Fruit fly (Drosophila melanogaster) whole organism, embryonic: Measurements from ENCODE around the gene CG12010.
A peak's percentile ranks its signal among the peaks of the same experiment; 100 is the strongest.

Experiments
- ATbp ChIP-seq: fragments of 200-800 bp; sonication (Bioruptor generic); optimal IDR thresholded peaks from 2 replicates; lab custom pipeline; 2017; ENCODE audit warnings: missing biosample characterization, mild to moderate bottlenecking, missing genetic modification characterization, missing genetic modification reagents
- Aef1 ChIP-seq: fragments of 200-800 bp; sonication (Bioruptor generic); IDR thresholded peaks from 3 replicates; pipeline ENCODE4 v1.3.6; 2022; ENCODE audit warnings: missing biosample characterization, missing genetic modification characterization
- CG11247 ChIP-seq: fragments of 200-800 bp; sonication (Bioruptor generic); IDR thresholded peaks from 2 replicates; pipeline ENCODE4 v1.3.6; 2022; ENCODE audit warnings: missing biosample characterization, missing genetic modification characterization
- CG13624 ChIP-seq: fragments of 200-800 bp; sonication (Bioruptor generic); optimal IDR thresholded peaks from 2 replicates; lab custom pipeline; 2016; ENCODE audit warnings: missing biosample characterization, missing genetic modification characterization
- CG16813 ChIP-seq: fragments of 200-800 bp; sonication (Bioruptor generic); IDR thresholded peaks from 3 replicates; pipeline ENCODE4 v1.3.6; 2022; ENCODE audit warnings: missing biosample characterization, missing genetic modification characterization; ENCODE audit not compliant: partially characterized antibody
- CG17829 ChIP-seq: fragments of 200-800 bp; optimal IDR thresholded peaks from 2 replicates; lab custom pipeline; 2019; ENCODE audit warnings: missing biosample characterization, mild to moderate bottlenecking, missing genetic modification characterization, moderate library complexity
- CG31365 ChIP-seq: fragments of 200-800 bp; sonication (Bioruptor generic); optimal IDR thresholded peaks from 2 replicates; lab custom pipeline; 2018; ENCODE audit warnings: missing biosample characterization, mild to moderate bottlenecking, missing genetic modification characterization
- CG3163 ChIP-seq: fragments of 200-800 bp; sonication (Bioruptor generic); optimal IDR thresholded peaks from 3 replicates; lab custom pipeline; 2016; ENCODE audit warnings: missing biosample characterization, missing genetic modification characterization
- CG33213 ChIP-seq: fragments of 200-800 bp; sonication (Bioruptor generic); optimal IDR thresholded peaks from 3 replicates; lab custom pipeline; 2016; ENCODE audit warnings: missing biosample characterization, missing genetic modification characterization
- CG5245 ChIP-seq: fragments of 200-800 bp; sonication (Bioruptor generic); optimal IDR thresholded peaks from 3 replicates; lab custom pipeline; 2016; ENCODE audit warnings: missing biosample characterization, missing genetic modification characterization
- CG6175 ChIP-seq: fragments of 200-800 bp; sonication (Bioruptor generic); IDR thresholded peaks from 3 replicates; pipeline ENCODE4 v1.3.6; 2022; ENCODE audit warnings: missing biosample characterization, missing genetic modification characterization
- CG6689 ChIP-seq: fragments of 200-800 bp; sonication (Bioruptor generic); IDR thresholded peaks from 2 replicates; pipeline ENCODE4 v1.3.6; 2022; ENCODE audit warnings: missing biosample characterization, missing genetic modification characterization
- CG6791 ChIP-seq: fragments of 200-800 bp; sonication (Bioruptor generic); IDR thresholded peaks from 3 replicates; pipeline ENCODE4 v1.3.6; 2022; ENCODE audit warnings: missing biosample characterization, missing genetic modification characterization; ENCODE audit not compliant: partially characterized antibody
- CG9437 ChIP-seq: fragments of 200-800 bp; sonication (Bioruptor generic); optimal IDR thresholded peaks from 2 replicates; lab custom pipeline; 2018; ENCODE audit warnings: missing biosample characterization, mild to moderate bottlenecking, missing genetic modification characterization
- CG9727 ChIP-seq: fragments of 200-800 bp; sonication (Bioruptor generic); optimal IDR thresholded peaks from 3 replicates; lab custom pipeline; 2017; ENCODE audit warnings: missing biosample characterization, mild to moderate bottlenecking, missing genetic modification characterization
- CG9797 ChIP-seq: fragments of 200-800 bp; sonication (Bioruptor generic); optimal IDR thresholded peaks from 3 replicates; lab custom pipeline; 2018; ENCODE audit warnings: missing biosample characterization, mild to moderate bottlenecking, missing genetic modification characterization
- Chrac-16 ChIP-seq: fragments of 200-800 bp; sonication (Bioruptor generic); optimal IDR thresholded peaks from 3 replicates; lab custom pipeline; 2016; ENCODE audit warnings: missing biosample characterization, missing genetic modification characterization
- Dfd ChIP-seq, 2 experiments: fragments of >200 bp; optimal IDR thresholded peaks; 2 replicates each; lab custom pipeline; 2017; ENCODE audit warnings: missing biosample characterization in 2 of 2, missing genetic modification characterization in 2 of 2
- Dip2 ChIP-seq: fragments of 200-800 bp; sonication (Bioruptor generic); IDR thresholded peaks from 2 replicates; pipeline ENCODE4 v1.3.6; 2022; ENCODE audit warnings: missing biosample characterization, missing genetic modification characterization
- Fer3 ChIP-seq: fragments of 200-800 bp; sonication (Bioruptor generic); optimal IDR thresholded peaks from 2 replicates; lab custom pipeline; 2018; ENCODE audit warnings: missing biosample characterization, mild to moderate bottlenecking, missing genetic modification characterization, moderate library complexity
- Gug ChIP-seq: fragments of 200-800 bp; sonication (Bioruptor generic); IDR thresholded peaks from 4 replicates; pipeline ENCODE4 v1.3.6; 2022; ENCODE audit warnings: missing biosample characterization, missing genetic modification characterization
- NFAT ChIP-seq: fragments of 200-800 bp; sonication (Bioruptor generic); IDR thresholded peaks from 2 replicates; pipeline ENCODE4 v1.3.6; 2022; ENCODE audit warnings: missing biosample characterization, missing genetic modification characterization
- Nf-YA ChIP-seq: fragments of 200-800 bp; sonication (Bioruptor generic); IDR thresholded peaks from 2 replicates; pipeline ENCODE4 v1.3.6; 2022; ENCODE audit warnings: missing biosample characterization, missing genetic modification characterization
- Nf-YB ChIP-seq: fragments of 200-800 bp; sonication (Bioruptor generic); optimal IDR thresholded peaks from 3 replicates; lab custom pipeline; 2019; ENCODE audit warnings: missing biosample characterization, mild to moderate bottlenecking, missing genetic modification characterization, moderate library complexity
- Oli ChIP-seq: fragments of 200-800 bp; sonication (Bioruptor generic); optimal IDR thresholded peaks from 2 replicates; lab custom pipeline; 2018; ENCODE audit warnings: missing biosample characterization, mild to moderate bottlenecking, missing genetic modification characterization, moderate library complexity
- PHDP ChIP-seq: fragments of 200-800 bp; sonication (Bioruptor generic); optimal IDR thresholded peaks from 3 replicates; lab custom pipeline; 2018; ENCODE audit warnings: missing biosample characterization, mild to moderate bottlenecking, missing genetic modification characterization, moderate library complexity
- Side ChIP-seq: fragments of 200-800 bp; sonication (Bioruptor generic); optimal IDR thresholded peaks from 2 replicates; lab custom pipeline; 2016; ENCODE audit warnings: missing biosample characterization, missing genetic modification characterization
- Trl ChIP-seq, 3 experiments: fragments of >200 bp in 2 of 3; fragments of 200-800 bp in 1 of 3; sonication (Bioruptor generic) in 1 of 3; optimal IDR thresholded peaks; 2 replicates in 1 of 3; 3 replicates in 2 of 3; lab custom pipeline; 2016 to 2017; ENCODE audit warnings: missing biosample characterization in 1 of 3, missing genetic modification characterization in 1 of 3
- aop ChIP-seq: fragments of 200-800 bp; sonication (Bioruptor generic); IDR thresholded peaks from 2 replicates; pipeline ENCODE4 v1.3.6; 2022; ENCODE audit warnings: missing biosample characterization, missing genetic modification characterization
- ash1 ChIP-seq: fragments of 200-800 bp; sonication (Bioruptor generic); optimal IDR thresholded peaks from 2 replicates; lab custom pipeline; 2018; ENCODE audit warnings: missing biosample characterization, mild to moderate bottlenecking, missing genetic modification characterization
- bab2 ChIP-seq: fragments of 200-800 bp; sonication (Bioruptor generic); optimal IDR thresholded peaks from 2 replicates; lab custom pipeline; 2016; ENCODE audit warnings: missing biosample characterization, missing genetic modification characterization
- chm ChIP-seq: fragments of 200-800 bp; sonication (Bioruptor generic); IDR thresholded peaks from 2 replicates; pipeline ENCODE4 v1.3.6; 2022; ENCODE audit warnings: missing biosample characterization, missing genetic modification characterization
- danr ChIP-seq: fragments of 200-800 bp; sonication (Bioruptor generic); IDR thresholded peaks from 2 replicates; pipeline ENCODE4 v1.3.6; 2022; ENCODE audit warnings: missing biosample characterization, missing genetic modification characterization
- disco-r ChIP-seq: fragments of 200-800 bp; sonication (Bioruptor generic); optimal IDR thresholded peaks from 2 replicates; lab custom pipeline; 2016; ENCODE audit warnings: missing biosample characterization, missing genetic modification characterization
- dm ChIP-seq: fragments of 200-800 bp; sonication (Bioruptor generic); optimal IDR thresholded peaks from 3 replicates; lab custom pipeline; 2016; ENCODE audit warnings: missing biosample characterization, missing genetic modification characterization
- dpn ChIP-seq, 2 experiments: fragments of 200-800 bp; sonication (Bioruptor generic); optimal IDR thresholded peaks; 3 replicates each; lab custom pipeline; 2016; ENCODE audit warnings: missing biosample characterization in 2 of 2, missing genetic modification characterization in 2 of 2
- h ChIP-seq: fragments of >200 bp; optimal IDR thresholded peaks from 2 replicates; lab custom pipeline; 2017
- hb ChIP-seq: fragments of 200-800 bp; sonication (Bioruptor generic); IDR thresholded peaks from 3 replicates; pipeline ENCODE4 v1.3.6; 2022; ENCODE audit warnings: missing biosample characterization, missing genetic modification characterization; ENCODE audit not compliant: partially characterized antibody
- mam ChIP-seq: fragments of 200-800 bp; sonication (Bioruptor generic); optimal IDR thresholded peaks from 3 replicates; lab custom pipeline; 2016; ENCODE audit warnings: missing biosample characterization, missing genetic modification characterization
- odd ChIP-seq: fragments of 200-800 bp; sonication (Bioruptor generic); optimal IDR thresholded peaks from 2 replicates; lab custom pipeline; 2017; ENCODE audit warnings: missing biosample characterization, mild to moderate bottlenecking, missing genetic modification characterization
- psq ChIP-seq: fragments of 200-800 bp; sonication (Bioruptor generic); optimal IDR thresholded peaks from 2 replicates; lab custom pipeline; 2017; ENCODE audit warnings: missing biosample characterization, missing genetic modification characterization
- schlank ChIP-seq: fragments of 200-800 bp; sonication (Bioruptor generic); optimal IDR thresholded peaks from 2 replicates; lab custom pipeline; 2018; ENCODE audit warnings: missing biosample characterization, mild to moderate bottlenecking, missing genetic modification characterization
- seq ChIP-seq: fragments of 200-800 bp; sonication (Bioruptor generic); IDR thresholded peaks from 2 replicates; pipeline ENCODE4 v1.3.6; 2022; ENCODE audit warnings: missing biosample characterization, missing genetic modification characterization
- sna ChIP-seq: fragments of 200-800 bp; sonication (Bioruptor generic); IDR thresholded peaks from 2 replicates; pipeline ENCODE4 v1.3.6; 2022; ENCODE audit warnings: missing biosample characterization, missing genetic modification characterization; ENCODE audit not compliant: partially characterized antibody
- toy ChIP-seq: fragments of 200-800 bp; sonication (Bioruptor generic); IDR thresholded peaks from 2 replicates; pipeline ENCODE4 v1.3.6; 2022; ENCODE audit warnings: missing biosample characterization, missing genetic modification characterization
- trh ChIP-seq: fragments of 200-800 bp; sonication (Bioruptor generic); optimal IDR thresholded peaks from 2 replicates; lab custom pipeline; 2016; ENCODE audit warnings: missing biosample characterization, missing genetic modification characterization
- unc-4 ChIP-seq: fragments of 200-800 bp; sonication (Bioruptor generic); IDR thresholded peaks from 2 replicates; pipeline ENCODE4 v1.3.6; 2022; ENCODE audit warnings: missing biosample characterization, missing genetic modification characterization; ENCODE audit not compliant: partially characterized antibody
- wdn ChIP-seq: fragments of 200-800 bp; sonication (Bioruptor generic); IDR thresholded peaks from 2 replicates; pipeline ENCODE4 v1.3.6; 2022; ENCODE audit warnings: missing biosample characterization, missing genetic modification characterization
- wor ChIP-seq: fragments of 200-800 bp; sonication (Bioruptor generic); IDR thresholded peaks from 2 replicates; pipeline ENCODE4 v1.3.6; 2022; ENCODE audit warnings: missing biosample characterization, missing genetic modification characterization
- yki ChIP-seq: fragments of >200 bp; optimal IDR thresholded peaks from 3 replicates; lab custom pipeline; 2018

The CG12010 gene

dm6 chr3L:3394854-3395723 is 21.0 kb downstream of the CG12010 start (continued):
- TF ChIP-seq CG9437 (peak; percentile 87), CG6175 (GFP tag; lab: Robert Waterston, UW) (no peak), CG13624 (GFP tag; lab: Kevin White, UChicago) (peak; percentile 72), wor (GFP tag; lab: Robert Waterston, UW) (peak; percentile 86), Nf-YB (GFP tag; lab: Kevin White, UChicago) (peak; percentile 77), Dfd (GFP tag; optimal IDR thresholded peaks at IDR 0.05; lab: Kevin White, UChicago) (no peak), hb (GFP tag; lab: Robert Waterston, UW) (0 out of 3 replicates have a peak, but pooled peaks have one; percentile 38), CG9797 (GFP tag; lab: Kevin White, UChicago) (peak; percentile 31), psq (peak; percentile 84), Aef1 (GFP tag; lab: Robert Waterston, UW) (peak; percentile 51), toy (GFP tag; lab: Robert Waterston, UW) (peak; percentile 44; the same call in 1 of the 2 replicates), CG3163 (GFP tag; lab: Kevin White, UChicago) (peak; percentile 72), NFAT (GFP tag; lab: Robert Waterston, UW) (peak; percentile 59; the same call in 1 of the 2 replicates), seq (GFP tag; lab: Robert Waterston, UW) (peak; percentile 82), Oli (peak; percentile 94), Dip2 (GFP tag; lab: Robert Waterston, UW) (no peak), CG17829 (peak; percentile 84), CG31365 (tag; lab: Kevin White, UChicago) (peak; percentile 48), Nf-YA (peak; percentile 67), PHDP (tag; lab: Kevin White, UChicago) (peak; percentile 86), dm (peak; percentile 85), disco-r (GFP tag; lab: Kevin White, UChicago) (peak; percentile 71), dpn (GFP tag; optimal IDR thresholded peaks at IDR 0.05; lab: Kevin White, UChicago) (peak; percentile 87 to 91), ash1 (GFP tag; lab: Kevin White, UChicago) (no peak), Fer3 (tag; lab: Kevin White, UChicago) (peak; percentile 30), unc-4 (GFP tag; lab: Robert Waterston, UW) (no peak), ATbp (GFP tag; lab: Kevin White, UChicago) (peak; percentile 89), CG6791 (no peak), aop (GFP tag; lab: Robert Waterston, UW) (peak; percentile 88), schlank (tag; lab: Kevin White, UChicago) (no peak), CG6689 (peak; percentile 92), h (lab: Kevin White, UChicago) (no peak), Gug (peak; percentile 91), sna (GFP tag; lab: Robert Waterston, UW) (no peak), yki (lab: Kevin White, UChicago) (no peak), Trl (optimal IDR thresholded peaks at IDR 0.05; lab: Kevin White, UChicago) (no peak), Trl (GFP tag; optimal IDR thresholded peaks at IDR 0.05; lab: Kevin White, UChicago) (peak; percentile 88), chm (GFP tag; lab: Robert Waterston, UW) (peak; percentile 97), wdn (GFP tag; lab: Robert Waterston, UW) (peak; percentile 43; the same call in 1 of the 2 replicates), trh (peak; percentile 82), CG33213 (GFP tag; lab: Kevin White, UChicago) (peak; percentile 93), Chrac-16 (GFP tag; lab: Kevin White, UChicago) (peak; percentile 90), CG5245 (peak; percentile 94), odd (GFP tag; lab: Kevin White, UChicago) (peak; percentile 76), CG11247 (GFP tag; lab: Robert Waterston, UW) (peak; percentile 74), CG16813 (no peak), CG9727 (peak; percentile 97), danr (GFP tag; lab: Robert Waterston, UW) (peak; percentile 79), Side (GFP tag; lab: Kevin White, UChicago) (peak; percentile 76), mam (GFP tag; lab: Kevin White, UChicago) (peak; percentile 70), bab2 (GFP tag; lab: Kevin White, UChicago) (peak; percentile 81)
